Worm (Caenorhabditis elegans) whole organism, L4 larva: Measurements from ENCODE around the gene F31E3.2.

ENCODE experiments used
- R02D3.7 ChIP-seq: fragments of 150-350 bp; sonication (generic microtip); optimal IDR thresholded peaks from 3 replicates; lab custom pipeline; 2014; ENCODE audit warnings: missing biosample characterization, missing genetic modification characterization
- T20F7.1 ChIP-seq: fragments of 200-800 bp; sonication (Bioruptor generic); optimal IDR thresholded peaks from 2 replicates; lab custom pipeline; 2018; ENCODE audit warnings: mild to moderate bottlenecking, missing genetic modification characterization, missing compliant biosample characterization
- Y48G9A.11 ChIP-seq: fragments of 200-800 bp; sonication (Bioruptor generic); IDR thresholded peaks from 2 replicates; pipeline ENCODE4 v1.3.6; 2022; ENCODE audit warnings: missing genetic modification reagents, missing genetic modification characterization, missing compliant biosample characterization
- ceh-44 ChIP-seq: fragments of 200-800 bp; sonication (Bioruptor generic); IDR thresholded peaks from 2 replicates; pipeline ENCODE4 v1.3.6; 2022; ENCODE audit warnings: missing genetic modification reagents, missing genetic modification characterization, missing compliant biosample characterization
- dpl-1 ChIP-seq: fragments of 150-350 bp; optimal IDR thresholded peaks from 2 replicates; lab custom pipeline; 2014; ENCODE audit warnings: missing biosample characterization, missing genetic modification reagents, missing genetic modification characterization
- duxl-1 ChIP-seq: sonication (generic microtip); optimal IDR thresholded peaks from 2 replicates; lab custom pipeline; 2016; ENCODE audit warnings: mild to moderate bottlenecking, missing genetic modification characterization, moderate library complexity, missing compliant biosample characterization; ENCODE audit not compliant: poor library complexity
- dve-1 ChIP-seq: sonication (generic microtip); optimal IDR thresholded peaks from 2 replicates; lab custom pipeline; 2017; ENCODE audit warnings: antibody characterized with exemption, mild to moderate bottlenecking, missing genetic modification characterization, missing compliant biosample characterization; ENCODE audit not compliant: insufficient read depth
- egl-43 ChIP-seq: fragments of 200-800 bp; sonication (Bioruptor generic); IDR thresholded peaks from 2 replicates; pipeline ENCODE4 v1.3.6; 2022; ENCODE audit warnings: missing genetic modification reagents, missing genetic modification characterization, missing compliant biosample characterization
- gei-8 ChIP-seq: fragments of 200-800 bp; sonication (Bioruptor generic); optimal IDR thresholded peaks from 2 replicates; lab custom pipeline; 2018; ENCODE audit warnings: mild to moderate bottlenecking, missing genetic modification characterization, missing compliant biosample characterization
- hlh-11 ChIP-seq: fragments of 200-800 bp; sonication (Bioruptor generic); optimal IDR thresholded peaks from 2 replicates; lab custom pipeline; 2018; ENCODE audit warnings: mild to moderate bottlenecking, missing genetic modification characterization, missing compliant biosample characterization
- hmg-1.1 ChIP-seq: fragments of 200-800 bp; sonication (Bioruptor generic); IDR thresholded peaks from 2 replicates; pipeline ENCODE4 v1.3.6; 2022; ENCODE audit warnings: missing genetic modification reagents, missing genetic modification characterization, missing compliant biosample characterization
- lsy-2 ChIP-seq, 2 experiments: fragments of 150-350 bp in 1 of 2; sonication (generic microtip) in 1 of 2; optimal IDR thresholded peaks; 2 replicates each; lab custom pipeline; 2014 to 2017; ENCODE audit warnings: missing biosample characterization in 2 of 2, missing genetic modification characterization in 2 of 2
- mdl-1 ChIP-seq, 2 experiments: fragments of 150-350 bp in 1 of 2; sonication (generic microtip) in 1 of 2; optimal IDR thresholded peaks; 2 replicates each; lab custom pipeline; 2014 to 2017; ENCODE audit warnings: missing biosample characterization in 2 of 2, missing genetic modification characterization in 2 of 2
- mep-1 ChIP-seq: fragments of 150-350 bp; sonication (generic microtip); optimal IDR thresholded peaks from 3 replicates; lab custom pipeline; 2014; ENCODE audit warnings: missing biosample characterization, missing genetic modification characterization
- mes-2 ChIP-seq: sonication (generic microtip); optimal IDR thresholded peaks from 2 replicates; lab custom pipeline; 2016; ENCODE audit warnings: missing genotype, mild to moderate bottlenecking, missing genetic modification characterization, missing compliant biosample characterization; ENCODE audit not compliant: poor library complexity, severe bottlenecking
- mxl-2 ChIP-seq: fragments of 200-800 bp; sonication (Bioruptor generic); conservative IDR thresholded peaks from 2 replicates; pipeline ENCODE4 v1.3.6; 2022; ENCODE audit warnings: missing genetic modification reagents, missing genetic modification characterization, missing compliant biosample characterization
- nhr-28 ChIP-seq: fragments of 150-350 bp; optimal IDR thresholded peaks from 2 replicates; lab custom pipeline; 2014; ENCODE audit warnings: missing biosample characterization, missing genetic modification characterization
- pha-4 ChIP-seq, 2 experiments: fragments of 150-350 bp in 1 of 2; fragments of 200-800 bp in 1 of 2; sonication (Bioruptor generic) in 1 of 2; IDR thresholded peaks in 1 of 2; optimal IDR thresholded peaks in 1 of 2; 2 replicates each; pipeline versions ENCODE4 v1.3.6 to Lab custom; 2014 to 2022; ENCODE audit warnings: missing genetic modification characterization in 2 of 2, missing genetic modification reagents in 2 of 2, missing biosample characterization in 1 of 2, missing compliant biosample characterization in 1 of 2
- set-16 ChIP-seq: fragments of 200-800 bp; sonication (Bioruptor generic); IDR thresholded peaks from 2 replicates; pipeline ENCODE4 v1.3.6; 2022; ENCODE audit warnings: missing genetic modification reagents, missing genetic modification characterization, missing compliant biosample characterization
- unc-130 ChIP-seq: sonication (generic microtip); optimal IDR thresholded peaks from 2 replicates; lab custom pipeline; 2016; ENCODE audit warnings: missing genetic modification reagents, missing genetic modification characterization, missing compliant biosample characterization
- unc-62 ChIP-seq, 3 experiments: fragments of 150-350 bp in 1 of 3; sonication (generic microtip); optimal IDR thresholded peaks in 2 of 3; peaks in 1 of 3; 1 replicate in 1 of 3; 2 replicates in 2 of 3; lab custom pipeline; 2014 to 2017; ENCODE audit warnings: missing biosample characterization in 3 of 3, missing genetic modification characterization in 3 of 3, missing genetic modification reagents in 3 of 3, missing genotype in 1 of 3

F31E3.2 gene

ce11 chrIII:7021156-7021637 is 47.4 kb downstream of the F31E3.2 start, which contains the start of gene rfl-1:
Gene rfl-1 (plus strand): TSS chrIII:7021206.
- TF ChIP-seq lsy-2 (tag; optimal IDR thresholded peaks at IDR 0.05; lab: Kevin White, UChicago) (peak in 1 of 2 experiments; percentile 83), unc-130 (GFP tag; lab: Kevin White, UChicago) (no peak), unc-62 (GFP tag; optimal IDR thresholded peaks at IDR 0.05 in 1 of 2; lab: Kevin White, UChicago) (peak in 1 of 2 experiments; percentile 81), unc-62 (tag; optimal IDR thresholded peaks at IDR 0.05; lab: Kevin White, UChicago) (no peak), pha-4 (GFP tag; IDR thresholded peaks at IDR 0.05; lab: Robert Waterston, UW) (no peak), pha-4 (tag; optimal IDR thresholded peaks at IDR 0.05; lab: Kevin White, UChicago) (no peak), T20F7.1 (GFP tag; lab: Kevin White, UChicago) (peak; percentile 97), mep-1 (tag; lab: Kevin White, UChicago) (peak; percentile 19), hlh-11 (tag; lab: Kevin White, UChicago) (peak; percentile 2), duxl-1 (tag; lab: Kevin White, UChicago) (no peak), mes-2 (peak; percentile 65), dpl-1 (GFP tag; lab: Kevin White, UChicago) (peak; percentile 67), R02D3.7 (tag; lab: Kevin White, UChicago) (peak; percentile 67), Y48G9A.11 (peak; percentile 98), ceh-44 (GFP tag; lab: Robert Waterston, UW) (no peak), mdl-1 (tag; optimal IDR thresholded peaks at IDR 0.05; lab: Kevin White, UChicago) (no peak), dve-1 (tag; lab: Kevin White, UChicago) (peak; percentile 40), hmg-1.1 (GFP tag; lab: Robert Waterston, UW) (peak; percentile 25; the same call in 1 of the 2 replicates)
- TF ChIP-seq, all 104 proteins: peak for 11

- peak; percentile 66; the same call in 1 of the 2 replicates for TF ChIP-seq pha-4 (GFP tag; IDR thresholded peaks at IDR 0.05; lab: Robert Waterston, UW)
- no peak for TF ChIP-seq pha-4 (tag; optimal IDR thresholded peaks at IDR 0.05; lab: Kevin White, UChicago)
- TF ChIP-seq egl-43: 0 out of 2 replicates have a peak, but pooled peaks have one; percentile 37
- TF ChIP-seq gei-8: no peak
- no peak for TF ChIP-seq nhr-28 (tag; lab: Kevin White, UChicago)
- TF ChIP-seq mxl-2 (GFP tag; lab: Robert Waterston, UW): peak; percentile 55; the same call in 1 of the 2 replicates
- TF ChIP-seq set-16 (GFP tag; lab: Robert Waterston, UW): peak; percentile 98
Measured at ce11 chrIII:7025839-7026238, 52.1 kb downstream of the F31E3.2 start.
